Fruit fly (Drosophila melanogaster) whole organism, prepupa: Measurements from ENCODE around the gene CG18666.

Experiments
- CG10631 ChIP-seq: fragments of 200-800 bp; sonication (Bioruptor generic); optimal IDR thresholded peaks from 2 replicates; lab custom pipeline; 2016; ENCODE audit warnings: missing biosample characterization, missing genetic modification characterization
- CG10669 ChIP-seq: fragments of 200-800 bp; sonication (Bioruptor generic); optimal IDR thresholded peaks from 3 replicates; lab custom pipeline; 2018; ENCODE audit warnings: missing biosample characterization, mild to moderate bottlenecking, missing genetic modification characterization, moderate library complexity
- CG11762 ChIP-seq: fragments of 200-800 bp; sonication (Bioruptor generic); optimal IDR thresholded peaks from 3 replicates; lab custom pipeline; 2016; ENCODE audit warnings: missing biosample characterization, missing genetic modification characterization; ENCODE audit not compliant: insufficient read depth
- CG11902 ChIP-seq: fragments of 200-800 bp; sonication (Bioruptor generic); optimal IDR thresholded peaks from 3 replicates; lab custom pipeline; 2016; ENCODE audit warnings: missing biosample characterization, missing genetic modification characterization
- CG15336 ChIP-seq: fragments of 200-800 bp; sonication (Bioruptor generic); IDR thresholded peaks from 2 replicates; pipeline ENCODE4 v1.3.6; 2022; ENCODE audit warnings: missing biosample characterization, missing genetic modification characterization
- CG1621 ChIP-seq: fragments of 200-800 bp; sonication (Bioruptor generic); optimal IDR thresholded peaks from 3 replicates; lab custom pipeline; 2018; ENCODE audit warnings: missing biosample characterization, mild to moderate bottlenecking, missing genetic modification characterization
- CG3032 ChIP-seq: fragments of 200-800 bp; optimal IDR thresholded peaks from 2 replicates; lab custom pipeline; 2019; ENCODE audit warnings: missing biosample characterization, mild to moderate bottlenecking, missing genetic modification characterization, moderate library complexity
- CG31627 ChIP-seq: fragments of 200-800 bp; sonication (Bioruptor generic); optimal IDR thresholded peaks from 3 replicates; lab custom pipeline; 2016; ENCODE audit warnings: missing biosample characterization, missing genetic modification characterization
- CG34406 ChIP-seq: fragments of 200-800 bp; sonication (Bioruptor generic); optimal IDR thresholded peaks from 3 replicates; lab custom pipeline; 2016; ENCODE audit warnings: missing biosample characterization, missing genetic modification characterization
- CG3919 ChIP-seq: fragments of 200-800 bp; sonication (Bioruptor generic); optimal IDR thresholded peaks from 3 replicates; lab custom pipeline; 2016; ENCODE audit warnings: missing biosample characterization, missing genetic modification characterization
- CG4318 ChIP-seq: fragments of 200-800 bp; sonication (Bioruptor generic); optimal IDR thresholded peaks from 3 replicates; lab custom pipeline; 2017; ENCODE audit warnings: missing biosample characterization, mild to moderate bottlenecking, missing genetic modification characterization
- CG6163 ChIP-seq: fragments of 200-800 bp; sonication (Bioruptor generic); IDR thresholded peaks from 3 replicates; pipeline ENCODE4 v1.3.6; 2022; ENCODE audit warnings: missing biosample characterization, missing genetic modification characterization
- CG6792 ChIP-seq: fragments of 200-800 bp; sonication (Bioruptor generic); optimal IDR thresholded peaks from 3 replicates; lab custom pipeline; 2016; ENCODE audit warnings: missing biosample characterization, missing genetic modification characterization
- CG6854 ChIP-seq: fragments of 200-800 bp; sonication (Bioruptor generic); optimal IDR thresholded peaks from 2 replicates; lab custom pipeline; 2017; ENCODE audit warnings: missing biosample characterization, mild to moderate bottlenecking, missing genetic modification characterization
- CG7368 ChIP-seq: fragments of 200-800 bp; sonication (Bioruptor generic); optimal IDR thresholded peaks from 3 replicates; lab custom pipeline; 2016; ENCODE audit warnings: missing biosample characterization, missing genetic modification characterization
- CG8119 ChIP-seq: fragments of 200-800 bp; sonication (Bioruptor generic); IDR thresholded peaks from 3 replicates; pipeline ENCODE4 v1.3.6; 2022; ENCODE audit warnings: missing biosample characterization, missing genetic modification characterization
- CG8632 ChIP-seq: fragments of 200-800 bp; sonication (Bioruptor generic); optimal IDR thresholded peaks from 3 replicates; lab custom pipeline; 2016; ENCODE audit warnings: missing biosample characterization, missing genetic modification characterization
- Eip75B ChIP-seq: fragments of 200-800 bp; sonication (Bioruptor generic); optimal IDR thresholded peaks from 3 replicates; lab custom pipeline; 2016; ENCODE audit warnings: missing biosample characterization, missing genetic modification characterization
- Eip78C ChIP-seq: fragments of 200-800 bp; sonication (Bioruptor generic); peaks from one replicate; lab custom pipeline; 2016; ENCODE audit warnings: missing biosample characterization, missing genetic modification characterization
- Ets21C ChIP-seq: fragments of 200-800 bp; sonication (Bioruptor generic); optimal IDR thresholded peaks from 3 replicates; lab custom pipeline; 2016; ENCODE audit warnings: missing biosample characterization, missing genetic modification characterization
- Ets96B ChIP-seq: fragments of 200-800 bp; optimal IDR thresholded peaks from 2 replicates; lab custom pipeline; 2019; ENCODE audit warnings: missing biosample characterization, mild to moderate bottlenecking, missing genetic modification characterization, moderate library complexity
- Gug ChIP-seq: fragments of 200-800 bp; sonication (Bioruptor generic); IDR thresholded peaks from 2 replicates; pipeline ENCODE4 v1.3.6; 2022; ENCODE audit warnings: missing biosample characterization, missing genetic modification characterization
- Hr39 ChIP-seq: fragments of 200-800 bp; sonication (Bioruptor generic); optimal IDR thresholded peaks from 2 replicates; lab custom pipeline; 2016; ENCODE audit warnings: missing biosample characterization, missing genetic modification characterization
- Hr4 ChIP-seq: fragments of 200-800 bp; sonication (Bioruptor generic); optimal IDR thresholded peaks from 3 replicates; lab custom pipeline; 2016; ENCODE audit warnings: missing biosample characterization, missing genetic modification characterization
- Lpt ChIP-seq: fragments of 200-800 bp; sonication (Bioruptor generic); optimal IDR thresholded peaks from 3 replicates; lab custom pipeline; 2016; ENCODE audit warnings: missing biosample characterization, missing genetic modification characterization
- Met ChIP-seq: fragments of 200-800 bp; sonication (Bioruptor generic); optimal IDR thresholded peaks from 3 replicates; lab custom pipeline; 2016; ENCODE audit warnings: missing biosample characterization, missing genetic modification characterization
- OdsH ChIP-seq: fragments of 200-800 bp; sonication (Bioruptor generic); optimal IDR thresholded peaks from 3 replicates; lab custom pipeline; 2016; ENCODE audit warnings: missing biosample characterization, missing genetic modification characterization
- Smox ChIP-seq: fragments of 200-800 bp; sonication (Bioruptor generic); optimal IDR thresholded peaks from 3 replicates; lab custom pipeline; 2016; ENCODE audit warnings: missing biosample characterization, missing genetic modification characterization
- Sox14 ChIP-seq: fragments of 200-800 bp; sonication (Bioruptor generic); optimal IDR thresholded peaks from 3 replicates; lab custom pipeline; 2016; ENCODE audit warnings: missing biosample characterization, missing genetic modification characterization
- Sox15 ChIP-seq: fragments of 200-800 bp; sonication (Bioruptor generic); optimal IDR thresholded peaks from 3 replicates; lab custom pipeline; 2016; ENCODE audit warnings: missing biosample characterization, missing genetic modification characterization
- acj6 ChIP-seq: fragments of 200-800 bp; sonication (Bioruptor generic); optimal IDR thresholded peaks from 3 replicates; lab custom pipeline; 2016; ENCODE audit warnings: missing biosample characterization, missing genetic modification characterization
- cyc ChIP-seq: fragments of 200-800 bp; sonication (Bioruptor generic); optimal IDR thresholded peaks from 3 replicates; lab custom pipeline; 2016; ENCODE audit warnings: missing biosample characterization, missing genetic modification characterization
- dac ChIP-seq: fragments of 200-800 bp; sonication (Bioruptor generic); optimal IDR thresholded peaks from 2 replicates; lab custom pipeline; 2017; ENCODE audit warnings: missing biosample characterization, mild to moderate bottlenecking, missing genetic modification characterization
- dsx ChIP-seq: fragments of 200-800 bp; optimal IDR thresholded peaks from 3 replicates; lab custom pipeline; 2019; ENCODE audit warnings: missing biosample characterization, mild to moderate bottlenecking, missing genetic modification characterization, moderate library complexity; ENCODE audit not compliant: poor library complexity, severe bottlenecking
- eg ChIP-seq: fragments of 200-800 bp; sonication (Bioruptor generic); IDR thresholded peaks from 3 replicates; pipeline ENCODE4 v1.3.6; 2022; ENCODE audit warnings: missing biosample characterization, missing genetic modification characterization
- esn ChIP-seq: fragments of 200-800 bp; sonication (Bioruptor generic); optimal IDR thresholded peaks from 2 replicates; lab custom pipeline; 2016; ENCODE audit warnings: missing biosample characterization, mild to moderate bottlenecking, missing genetic modification characterization, moderate library complexity
- fd59A ChIP-seq: fragments of 200-800 bp; sonication (Bioruptor generic); optimal IDR thresholded peaks from 2 replicates; lab custom pipeline; 2017; ENCODE audit warnings: missing biosample characterization, mild to moderate bottlenecking, missing genetic modification characterization, missing genetic modification reagents
- fd85E ChIP-seq: fragments of 200-800 bp; sonication (Bioruptor generic); optimal IDR thresholded peaks from 3 replicates; lab custom pipeline; 2016; ENCODE audit warnings: missing biosample characterization, missing genetic modification characterization
- fkh ChIP-seq: fragments of 200-800 bp; sonication (Bioruptor generic); optimal IDR thresholded peaks from 3 replicates; lab custom pipeline; 2017; ENCODE audit warnings: missing biosample characterization, mild to moderate bottlenecking, missing genetic modification characterization, moderate library complexity
- lz ChIP-seq: fragments of 200-800 bp; sonication (Bioruptor generic); optimal IDR thresholded peaks from 3 replicates; lab custom pipeline; 2016; ENCODE audit warnings: missing biosample characterization, missing genetic modification characterization
- net ChIP-seq: fragments of 200-800 bp; sonication (Bioruptor generic); optimal IDR thresholded peaks from 3 replicates; lab custom pipeline; 2016; ENCODE audit warnings: missing biosample characterization, missing genetic modification characterization
- pdm3 ChIP-seq: fragments of 200-800 bp; sonication (Bioruptor generic); optimal IDR thresholded peaks from 3 replicates; lab custom pipeline; 2016; ENCODE audit warnings: missing biosample characterization, missing genetic modification characterization
- salr ChIP-seq, 2 experiments: fragments of 200-800 bp; sonication (Bioruptor generic); optimal IDR thresholded peaks; 3 replicates each; lab custom pipeline; 2016 to 2018; ENCODE audit warnings: missing biosample characterization in 2 of 2, missing genetic modification characterization in 2 of 2, mild to moderate bottlenecking in 1 of 2
- ss ChIP-seq, 2 experiments: fragments of 200-800 bp; sonication (Bioruptor generic); optimal IDR thresholded peaks; 2 replicates in 1 of 2; 3 replicates in 1 of 2; lab custom pipeline; 2017 to 2018; ENCODE audit warnings: mild to moderate bottlenecking in 2 of 2, missing biosample characterization in 2 of 2, missing genetic modification characterization in 2 of 2, moderate library complexity in 1 of 2
- svp ChIP-seq: fragments of 200-800 bp; sonication (Bioruptor generic); peaks from one replicate; lab custom pipeline; 2016; ENCODE audit warnings: missing biosample characterization, missing genetic modification characterization
- topi ChIP-seq: fragments of 200-800 bp; sonication (Bioruptor generic); optimal IDR thresholded peaks from 3 replicates; lab custom pipeline; 2016; ENCODE audit warnings: missing biosample characterization, missing genetic modification characterization

CG18666 gene

dm6 chr2L:11034495-11034894, at the start of gene CG18666:
CG18666 (plus strand) TSS chr2L:11034795.
- TF ChIP-seq CG6163 (GFP tag; lab: Robert Waterston, UW) (no peak), CG15336 (GFP tag; lab: Robert Waterston, UW) (no peak), CG3919 (GFP tag; lab: Kevin White, UChicago) (no peak), eg (no peak), cyc (GFP tag; lab: Kevin White, UChicago) (no peak), dsx (GFP tag; lab: Kevin White, UChicago) (no peak), dac (no peak), Lpt (GFP tag; lab: Kevin White, UChicago) (no peak), fd85E (no peak), Eip75B (no peak), pdm3 (GFP tag; lab: Kevin White, UChicago) (no peak), Hr39 (GFP tag; lab: Kevin White, UChicago) (no peak)

dm6 chr2L:10986138-10986537, 48.5 kb upstream of the CG18666 start:
- TF ChIP-seq Hr4 (GFP tag; lab: Kevin White, UChicago) (peak; percentile 64), CG15336 (GFP tag; lab: Robert Waterston, UW) (peak; percentile 22; the same call in 1 of the 2 replicates), CG31627 (no peak), svp (GFP tag; lab: Kevin White, UChicago) (no peak), CG6854 (GFP tag; lab: Kevin White, UChicago) (no peak), CG11762 (peak; percentile 29), Eip75B (peak; percentile 13), Eip78C (GFP tag; lab: Kevin White, UChicago) (peak; percentile 84), CG3032 (tag; lab: Kevin White, UChicago) (peak; percentile 5), topi (GFP tag; lab: Kevin White, UChicago) (no peak), cyc (GFP tag; lab: Kevin White, UChicago) (no peak), dac (peak; percentile 2), CG1621 (no peak), Ets96B (tag; lab: Kevin White, UChicago) (peak; percentile 13), Sox14 (GFP tag; lab: Kevin White, UChicago) (no peak)

dm6 chr2L:10987370-10987853, 47.2 kb upstream of the CG18666 start, which contains the start of the genes piwi and CG12253:
piwi (minus strand) TSS chr2L:10987420.
CG12253 (plus strand) TSS chr2L:10987806.
- no peak for TF ChIP-seq CG34406 (GFP tag; lab: Kevin White, UChicago)
- peak; percentile 50 for TF ChIP-seq Ets21C (GFP tag; lab: Kevin White, UChicago)
- no peak for TF ChIP-seq CG7368 (GFP tag; lab: Kevin White, UChicago)
- TF ChIP-seq topi (GFP tag; lab: Kevin White, UChicago): peak; percentile 55
- TF ChIP-seq CG8119 (GFP tag; lab: Robert Waterston, UW): peak; percentile 88; the same call in 2 of the 3 replicates
- peak; percentile 66 for TF ChIP-seq CG8632 (GFP tag; lab: Kevin White, UChicago)
- peak; percentile 37 for TF ChIP-seq fd59A (GFP tag; lab: Kevin White, UChicago)
- TF ChIP-seq CG3032 (tag; lab: Kevin White, UChicago): peak; percentile 54
- peak; percentile 66 for TF ChIP-seq lz (GFP tag; lab: Kevin White, UChicago)
- peak; percentile 63 for TF ChIP-seq Sox15 (GFP tag; lab: Kevin White, UChicago)
- peak; percentile 82 for TF ChIP-seq CG10631 (GFP tag; lab: Kevin White, UChicago)
- peak; percentile 79 for TF ChIP-seq CG4318 (GFP tag; lab: Kevin White, UChicago)
- no peak for TF ChIP-seq salr (GFP tag; optimal IDR thresholded peaks at IDR 0.05; lab: Kevin White, UChicago)
- TF ChIP-seq OdsH: peak; percentile 81
- TF ChIP-seq acj6 (GFP tag; lab: Kevin White, UChicago): peak; percentile 77
- no peak for TF ChIP-seq net (GFP tag; lab: Kevin White, UChicago)
- peak; percentile 84 for TF ChIP-seq CG15336 (GFP tag; lab: Robert Waterston, UW)
- TF ChIP-seq esn (GFP tag; lab: Kevin White, UChicago): peak; percentile 79
- TF ChIP-seq Met (GFP tag; lab: Kevin White, UChicago): peak; percentile 34
- peak; percentile 14 for TF ChIP-seq dac
- TF ChIP-seq Eip75B: peak; percentile 36
- no peak; the same call in 2 of the 3 replicates for TF ChIP-seq CG6163 (GFP tag; lab: Robert Waterston, UW)
- peak; percentile 58 for TF ChIP-seq Hr4 (GFP tag; lab: Kevin White, UChicago)
- TF ChIP-seq CG11762: no peak
- TF ChIP-seq fkh (GFP tag; lab: Kevin White, UChicago): peak; percentile 69
- peak; percentile 46 for TF ChIP-seq cyc (GFP tag; lab: Kevin White, UChicago)
- TF ChIP-seq CG31627: peak; percentile 65
- peak; percentile 18 for TF ChIP-seq CG11902 (GFP tag; lab: Kevin White, UChicago)
- TF ChIP-seq Smox (GFP tag; lab: Kevin White, UChicago): no peak
- TF ChIP-seq CG10669 (GFP tag; lab: Kevin White, UChicago): no peak
- TF ChIP-seq Gug (GFP tag; lab: Robert Waterston, UW): no peak
- no peak for TF ChIP-seq svp (GFP tag; lab: Kevin White, UChicago)
- TF ChIP-seq CG6792 (GFP tag; lab: Kevin White, UChicago): no peak
- TF ChIP-seq ss (GFP tag; optimal IDR thresholded peaks at IDR 0.05; lab: Kevin White, UChicago): no peak
